Fruit fly (Drosophila melanogaster) whole organism, embryonic: ENCODE measurements around the gene red.

Experiments
- Asciz ChIP-seq: fragments of 200-800 bp; sonication (Bioruptor generic); optimal IDR thresholded peaks from 2 replicates; lab custom pipeline; 2017; ENCODE audit warnings: missing biosample characterization, mild to moderate bottlenecking, missing genetic modification characterization, missing genetic modification reagents
- Atf-2 ChIP-seq: fragments of 200-800 bp; sonication (Bioruptor generic); optimal IDR thresholded peaks from 2 replicates; lab custom pipeline; 2016; ENCODE audit warnings: missing biosample characterization, missing genetic modification characterization
- CG10147 ChIP-seq: fragments of 200-800 bp; sonication (Bioruptor generic); optimal IDR thresholded peaks from 2 replicates; lab custom pipeline; 2019; ENCODE audit warnings: missing biosample characterization, mild to moderate bottlenecking, missing genetic modification characterization, moderate library complexity
- CG10959 ChIP-seq: fragments of 200-800 bp; sonication (Bioruptor generic); IDR thresholded peaks from 2 replicates; pipeline ENCODE4 v1.3.6; 2022; ENCODE audit warnings: missing biosample characterization, missing genetic modification characterization
- CG11504 ChIP-seq: fragments of 200-800 bp; sonication (Bioruptor generic); optimal IDR thresholded peaks from 3 replicates; lab custom pipeline; 2019; ENCODE audit warnings: missing biosample characterization, mild to moderate bottlenecking, missing genetic modification characterization, moderate library complexity
- CG13775 ChIP-seq: fragments of 200-800 bp; sonication (Bioruptor generic); optimal IDR thresholded peaks from 3 replicates; lab custom pipeline; 2017; ENCODE audit warnings: missing biosample characterization, mild to moderate bottlenecking, missing genetic modification characterization
- CG14965 ChIP-seq: fragments of 200-800 bp; sonication (Bioruptor generic); optimal IDR thresholded peaks from 2 replicates; lab custom pipeline; 2016; ENCODE audit warnings: missing biosample characterization, missing genetic modification characterization, borderline replicate concordance
- CG15073 ChIP-seq: fragments of 200-800 bp; sonication (Bioruptor generic); optimal IDR thresholded peaks from 2 replicates; lab custom pipeline; 2016; ENCODE audit warnings: missing biosample characterization, missing genetic modification characterization
- CG15514 ChIP-seq: fragments of 200-800 bp; sonication (Bioruptor generic); optimal IDR thresholded peaks from 3 replicates; lab custom pipeline; 2017; ENCODE audit warnings: missing biosample characterization, missing genetic modification characterization, mild to moderate bottlenecking, moderate library complexity, missing genetic modification reagents
- CG17328 ChIP-seq: fragments of 200-800 bp; sonication (Bioruptor generic); IDR thresholded peaks from 2 replicates; pipeline ENCODE4 v1.3.6; 2022; ENCODE audit warnings: missing biosample characterization, missing genetic modification characterization
- CG17912 ChIP-seq: fragments of 200-800 bp; sonication (Bioruptor generic); optimal IDR thresholded peaks from 2 replicates; lab custom pipeline; 2018; ENCODE audit warnings: missing biosample characterization, mild to moderate bottlenecking, missing genetic modification characterization
- CG1792 ChIP-seq: fragments of 200-800 bp; sonication (Bioruptor generic); optimal IDR thresholded peaks from 2 replicates; lab custom pipeline; 2016; ENCODE audit warnings: missing biosample characterization, missing genetic modification characterization
- CG2116 ChIP-seq: fragments of 200-800 bp; sonication (Bioruptor generic); optimal IDR thresholded peaks from 3 replicates; lab custom pipeline; 2018; ENCODE audit warnings: missing biosample characterization, mild to moderate bottlenecking, missing genetic modification characterization
- CG32767 ChIP-seq: fragments of 200-800 bp; sonication (Bioruptor generic); IDR thresholded peaks from 2 replicates; pipeline ENCODE4 v1.3.6; 2022; ENCODE audit warnings: missing biosample characterization, missing genetic modification characterization
- CG6765 ChIP-seq: fragments of 200-800 bp; sonication (Bioruptor generic); optimal IDR thresholded peaks from 3 replicates; lab custom pipeline; 2017; ENCODE audit warnings: missing biosample characterization, mild to moderate bottlenecking, missing genetic modification characterization
- CG7556 ChIP-seq: fragments of 200-800 bp; sonication (Bioruptor generic); optimal IDR thresholded peaks from 2 replicates; lab custom pipeline; 2017; ENCODE audit warnings: missing biosample characterization, mild to moderate bottlenecking, missing genetic modification characterization
- CG8281 ChIP-seq: fragments of 200-800 bp; sonication (Bioruptor generic); optimal IDR thresholded peaks from 2 replicates; lab custom pipeline; 2018; ENCODE audit warnings: missing biosample characterization, mild to moderate bottlenecking, missing genetic modification characterization, moderate library complexity
- CG8944 ChIP-seq: fragments of 200-800 bp; sonication (Bioruptor generic); optimal IDR thresholded peaks from 3 replicates; lab custom pipeline; 2016; ENCODE audit warnings: missing biosample characterization, missing genetic modification characterization
- Dfd ChIP-seq, 2 experiments: fragments of >200 bp; optimal IDR thresholded peaks; 2 replicates each; lab custom pipeline; 2017; ENCODE audit warnings: missing biosample characterization in 2 of 2, missing genetic modification characterization in 2 of 2
- ERR ChIP-seq: fragments of 200-800 bp; sonication (Bioruptor generic); optimal IDR thresholded peaks from 2 replicates; lab custom pipeline; 2016; ENCODE audit warnings: missing biosample characterization, missing genetic modification characterization
- Elba2 ChIP-seq: fragments of 200-800 bp; sonication (Bioruptor generic); optimal IDR thresholded peaks from 3 replicates; lab custom pipeline; 2016; ENCODE audit warnings: missing biosample characterization, missing genetic modification characterization
- Fer3 ChIP-seq: fragments of 200-800 bp; sonication (Bioruptor generic); optimal IDR thresholded peaks from 2 replicates; lab custom pipeline; 2018; ENCODE audit warnings: missing biosample characterization, mild to moderate bottlenecking, missing genetic modification characterization, moderate library complexity
- Gug ChIP-seq: fragments of 200-800 bp; sonication (Bioruptor generic); IDR thresholded peaks from 4 replicates; pipeline ENCODE4 v1.3.6; 2022; ENCODE audit warnings: missing biosample characterization, missing genetic modification characterization
- Hr3 ChIP-seq: fragments of 200-800 bp; sonication (Bioruptor generic); optimal IDR thresholded peaks from 3 replicates; lab custom pipeline; 2016; ENCODE audit warnings: missing biosample characterization, missing genetic modification characterization
- Lhr ChIP-seq: fragments of 200-800 bp; sonication (Bioruptor generic); optimal IDR thresholded peaks from 3 replicates; lab custom pipeline; 2017; ENCODE audit warnings: mild to moderate bottlenecking, missing biosample characterization, missing genetic modification reagents, missing genetic modification characterization
- Nf-YB ChIP-seq: fragments of 200-800 bp; sonication (Bioruptor generic); optimal IDR thresholded peaks from 3 replicates; lab custom pipeline; 2019; ENCODE audit warnings: missing biosample characterization, mild to moderate bottlenecking, missing genetic modification characterization, moderate library complexity
- Oaz ChIP-seq: fragments of 200-800 bp; sonication (Bioruptor generic); IDR thresholded peaks from 2 replicates; pipeline ENCODE4 v1.3.6; 2022; ENCODE audit warnings: missing biosample characterization, missing genetic modification characterization
- Scr ChIP-seq: fragments of 200-800 bp; sonication (Bioruptor generic); IDR thresholded peaks from 2 replicates; pipeline ENCODE4 v1.3.6; 2022; ENCODE audit warnings: missing biosample characterization, missing genetic modification characterization; ENCODE audit not compliant: partially characterized antibody
- Sin3A ChIP-seq: fragments of >200 bp; optimal IDR thresholded peaks from 2 replicates; lab custom pipeline; 2018
- Sox102F ChIP-seq: fragments of 200-800 bp; sonication (Bioruptor generic); optimal IDR thresholded peaks from 2 replicates; lab custom pipeline; 2018; ENCODE audit warnings: missing biosample characterization, mild to moderate bottlenecking, missing genetic modification characterization, moderate library complexity
- bigmax ChIP-seq: fragments of 200-800 bp; sonication (Bioruptor generic); optimal IDR thresholded peaks from 2 replicates; lab custom pipeline; 2018; ENCODE audit warnings: missing biosample characterization, mild to moderate bottlenecking, missing genetic modification characterization
- cas ChIP-seq: fragments of 200-800 bp; sonication (Bioruptor generic); IDR thresholded peaks from 2 replicates; pipeline ENCODE4 v1.3.6; 2022; ENCODE audit warnings: missing biosample characterization, missing genetic modification characterization
- chn ChIP-seq: fragments of 200-800 bp; sonication (Bioruptor generic); optimal IDR thresholded peaks from 2 replicates; lab custom pipeline; 2016; ENCODE audit warnings: missing biosample characterization, missing genetic modification characterization
- dmrt11E ChIP-seq: fragments of 200-800 bp; sonication (Bioruptor generic); optimal IDR thresholded peaks from 3 replicates; lab custom pipeline; 2018; ENCODE audit warnings: missing biosample characterization, mild to moderate bottlenecking, missing genetic modification characterization, moderate library complexity
- dmrt99B ChIP-seq: fragments of 200-800 bp; sonication (Bioruptor generic); optimal IDR thresholded peaks from 2 replicates; lab custom pipeline; 2018; ENCODE audit warnings: missing biosample characterization, mild to moderate bottlenecking, missing genetic modification characterization, moderate library complexity
- dpn ChIP-seq, 2 experiments: fragments of 200-800 bp; sonication (Bioruptor generic); optimal IDR thresholded peaks; 3 replicates each; lab custom pipeline; 2016; ENCODE audit warnings: missing biosample characterization in 2 of 2, missing genetic modification characterization in 2 of 2
- emc ChIP-seq: fragments of 200-800 bp; sonication (Bioruptor generic); optimal IDR thresholded peaks from 2 replicates; lab custom pipeline; 2016; ENCODE audit warnings: missing biosample characterization, missing genetic modification characterization
- fu2 ChIP-seq: fragments of 200-800 bp; sonication (Bioruptor generic); optimal IDR thresholded peaks from 2 replicates; lab custom pipeline; 2016; ENCODE audit warnings: missing biosample characterization, missing genetic modification characterization
- ham ChIP-seq: fragments of 200-800 bp; sonication (Bioruptor generic); IDR thresholded peaks from 2 replicates; pipeline ENCODE4 v1.3.6; 2022; ENCODE audit warnings: missing biosample characterization, missing genetic modification characterization
- hb ChIP-seq: fragments of 200-800 bp; sonication (Bioruptor generic); IDR thresholded peaks from 3 replicates; pipeline ENCODE4 v1.3.6; 2022; ENCODE audit warnings: missing biosample characterization, missing genetic modification characterization; ENCODE audit not compliant: partially characterized antibody
- kay ChIP-seq: fragments of 200-800 bp; sonication (Bioruptor generic); optimal IDR thresholded peaks from 2 replicates; lab custom pipeline; 2016; ENCODE audit warnings: missing biosample characterization, missing genetic modification characterization
- luna ChIP-seq: fragments of 200-800 bp; sonication (Bioruptor generic); optimal IDR thresholded peaks from 2 replicates; lab custom pipeline; 2016; ENCODE audit warnings: missing biosample characterization, missing genetic modification characterization
- nom ChIP-seq: fragments of 200-800 bp; sonication (Bioruptor generic); optimal IDR thresholded peaks from 2 replicates; lab custom pipeline; 2017; ENCODE audit warnings: missing biosample characterization, missing genetic modification characterization, mild to moderate bottlenecking, moderate library complexity, missing genetic modification reagents
- oc ChIP-seq: fragments of 200-800 bp; sonication (Bioruptor generic); optimal IDR thresholded peaks from 2 replicates; lab custom pipeline; 2018; ENCODE audit warnings: missing biosample characterization, mild to moderate bottlenecking, missing genetic modification characterization, moderate library complexity
- pita ChIP-seq: fragments of 200-800 bp; sonication (Bioruptor generic); optimal IDR thresholded peaks from 2 replicates; lab custom pipeline; 2017; ENCODE audit warnings: missing biosample characterization, mild to moderate bottlenecking, missing genetic modification characterization
- row ChIP-seq: fragments of 200-800 bp; sonication (Bioruptor generic); IDR thresholded peaks from 3 replicates; pipeline ENCODE4 v1.3.6; 2022; ENCODE audit warnings: missing biosample characterization, missing genetic modification characterization
- slp2 ChIP-seq: fragments of 200-800 bp; sonication (Bioruptor generic); optimal IDR thresholded peaks from 2 replicates; lab custom pipeline; 2016; ENCODE audit warnings: missing biosample characterization, missing genetic modification characterization
- stc ChIP-seq: fragments of 200-800 bp; sonication (Bioruptor generic); IDR thresholded peaks from 2 replicates; pipeline ENCODE4 v1.3.6; 2022; ENCODE audit warnings: missing biosample characterization, missing genetic modification characterization
- trh ChIP-seq: fragments of 200-800 bp; sonication (Bioruptor generic); optimal IDR thresholded peaks from 2 replicates; lab custom pipeline; 2016; ENCODE audit warnings: missing biosample characterization, missing genetic modification characterization

The red gene

dm6 chr3R:14288669-14289383 is at the start of gene red (continued):
- peak; percentile 16 for TF ChIP-seq CG8281 (tag; lab: Kevin White, UChicago)
- 0 out of 2 replicates have a peak, but pooled peaks have one; percentile 24 for TF ChIP-seq CG32767 (GFP tag; lab: Robert Waterston, UW)
- peak; percentile 90 for TF ChIP-seq row
- TF ChIP-seq fu2 = peak; percentile 59
- peak; percentile 69 for TF ChIP-seq nom (GFP tag; lab: Kevin White, UChicago)
- no peak for TF ChIP-seq Elba2 (GFP tag; lab: Kevin White, UChicago)
- no peak for TF ChIP-seq Sin3A
- no peak for TF ChIP-seq trh (GFP tag; lab: Kevin White, UChicago)
- no peak for TF ChIP-seq Scr
- TF ChIP-seq CG14965 = no peak
- TF ChIP-seq CG2116 (GFP tag; lab: Kevin White, UChicago) = peak; percentile 24
- peak; percentile 17 for TF ChIP-seq ERR (GFP tag; lab: Kevin White, UChicago)
- peak; percentile 62 for TF ChIP-seq CG13775
- peak; percentile 58 for TF ChIP-seq CG17328 (GFP tag; lab: Robert Waterston, UW)
- no peak for TF ChIP-seq hb (GFP tag; lab: Robert Waterston, UW)
- no peak for TF ChIP-seq bigmax (GFP tag; lab: Kevin White, UChicago)
- peak; percentile 51 for TF ChIP-seq CG6765 (GFP tag; lab: Kevin White, UChicago)
- peak; percentile 52 for TF ChIP-seq CG10147
- peak; percentile 30 for TF ChIP-seq emc (GFP tag; lab: Kevin White, UChicago)
- no peak for TF ChIP-seq Oaz (GFP tag; lab: Robert Waterston, UW)
- no peak for TF ChIP-seq pita (GFP tag; lab: Kevin White, UChicago)
- peak; percentile 33; the same call in 1 of the 2 replicates for TF ChIP-seq cas
- peak; percentile 15 for TF ChIP-seq dmrt11E (tag; lab: Kevin White, UChicago)
- TF ChIP-seq Gug (GFP tag; lab: Robert Waterston, UW) = peak; percentile 67; the same call in 3 of the 4 replicates
- TF ChIP-seq CG8944 (GFP tag; lab: Kevin White, UChicago) = peak; percentile 35
- peak; percentile 52 for TF ChIP-seq stc (GFP tag; lab: Robert Waterston, UW)
- peak; percentile 59 for TF ChIP-seq Asciz (GFP tag; lab: Kevin White, UChicago)
- TF ChIP-seq ham (GFP tag; lab: Robert Waterston, UW) = peak; percentile 51; the same call in 1 of the 2 replicates
- peak; percentile 81 for TF ChIP-seq dmrt99B
- peak; percentile 50 for TF ChIP-seq Nf-YB
- TF ChIP-seq Atf-2 = peak; percentile 14
- TF ChIP-seq oc (tag; lab: Kevin White, UChicago) = peak; percentile 41
- TF ChIP-seq CG1792 (GFP tag; lab: Kevin White, UChicago) = peak; percentile 21
- TF ChIP-seq slp2 (GFP tag; lab: Kevin White, UChicago) = no peak
- no peak for TF ChIP-seq CG10959
- peak; percentile 79 for TF ChIP-seq CG7556
- peak; percentile 64 for TF ChIP-seq Hr3 (GFP tag; lab: Kevin White, UChicago)
- no peak for TF ChIP-seq CG17912
- TF ChIP-seq Sox102F (GFP tag; lab: Kevin White, UChicago) = peak; percentile 82
- peak; percentile 76 for TF ChIP-seq CG15514 (GFP tag; lab: Kevin White, UChicago)
- TF ChIP-seq Dfd (GFP tag; optimal IDR thresholded peaks at IDR 0.05; lab: Kevin White, UChicago) = no peak
- TF ChIP-seq luna (GFP tag; lab: Kevin White, UChicago) = no peak
- peak; percentile 30 for TF ChIP-seq chn (GFP tag; lab: Kevin White, UChicago)
- TF ChIP-seq CG11504 (tag; lab: Kevin White, UChicago) = peak; percentile 84
- TF ChIP-seq Fer3 (tag; lab: Kevin White, UChicago) = peak; percentile 83
- no peak for TF ChIP-seq kay (GFP tag; lab: Kevin White, UChicago)
- peak; percentile 49 to 66 for TF ChIP-seq dpn (GFP tag; optimal IDR thresholded peaks at IDR 0.05; lab: Kevin White, UChicago)
- TF ChIP-seq Lhr (GFP tag; lab: Kevin White, UChicago) = no peak
- TF ChIP-seq CG15073 (GFP tag; lab: Kevin White, UChicago) = no peak
